Worm (Caenorhabditis elegans): Measurements from ENCODE around the gene srh-299.

ce11 chrV:15912677-15913076 lies 49.5 kb downstream of the srh-299 start:
- TF ChIP-seq him-1 (tag; optimal IDR thresholded peaks at IDR 0.05), result no peak
- no peak for TF ChIP-seq dao-5 (tag; optimal IDR thresholded peaks at IDR 0.05)
- no peak for TF ChIP-seq W03F9.2 (tag; optimal IDR thresholded peaks at IDR 0.05)
